Worm (Caenorhabditis elegans): ENCODE data around the gene frpr-6.

Gene frpr-6

DNA sequence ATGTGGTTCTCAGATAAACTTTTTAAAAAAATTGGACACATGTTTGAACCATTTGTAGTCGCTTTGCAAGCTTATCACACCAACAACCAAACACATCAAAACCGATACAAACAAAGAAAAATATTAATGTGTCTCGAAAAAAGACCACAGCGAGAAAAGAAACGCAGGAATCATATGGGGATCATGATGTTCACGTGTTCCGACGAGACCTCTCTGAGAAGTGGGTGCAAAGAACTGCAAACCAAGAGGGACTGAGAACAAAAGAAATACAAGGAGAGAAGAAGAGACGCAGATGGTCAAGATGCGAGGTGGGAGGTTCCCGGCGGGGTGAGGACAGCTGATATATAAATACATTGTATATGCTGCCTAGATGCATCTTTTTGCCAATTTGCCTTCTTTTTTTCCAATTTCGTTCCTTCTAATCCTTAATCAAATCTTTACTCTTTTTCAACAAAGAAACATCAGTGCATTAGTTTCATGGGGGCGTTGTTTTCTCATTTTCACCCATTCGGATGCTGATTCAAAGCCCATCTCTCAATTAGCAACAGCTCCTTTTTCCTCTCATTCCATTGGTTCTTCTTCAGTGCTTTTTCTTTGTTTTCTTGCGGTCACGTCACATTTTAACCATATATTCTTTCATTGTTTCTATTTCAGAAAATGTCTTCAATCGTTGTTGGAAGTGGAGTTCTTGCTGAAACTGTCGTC is 5.2 kb downstream of the frpr-6 start, which contains the start of gene F21C10.10:
TSS of gene F21C10.10 (plus strand) at position 655 of the 705 bp plus-strand sequence.
- TF ChIP-seq unc-62 (GFP tag; optimal IDR thresholded peaks at IDR 0.05): peak; percentile 52
- TF ChIP-seq D2030.7 (GFP tag; IDR thresholded peaks at IDR 0.05): no peak
- 0 out of 2 replicates have a peak, but pooled peaks have one; percentile 34 for TF ChIP-seq let-526 (GFP tag; IDR thresholded peaks at IDR 0.05)
- TF ChIP-seq ekl-4 (GFP tag; IDR thresholded peaks at IDR 0.05): peak; percentile 58
- no peak for TF ChIP-seq F49E8.2 (tag; optimal IDR thresholded peaks at IDR 0.05; ENCODE audit: insufficient read depth)
- no peak for TF ChIP-seq F33H1.4 (GFP tag; IDR thresholded peaks at IDR 0.05)
- TF ChIP-seq ccch-3 (GFP tag; optimal IDR thresholded peaks at IDR 0.05): no peak
- no peak for TF ChIP-seq aptf-3 (GFP tag; IDR thresholded peaks at IDR 0.05)
- TF ChIP-seq ztf-3 (GFP tag; optimal IDR thresholded peaks at IDR 0.05): no peak
- TF ChIP-seq K12H6.12 (tag; optimal IDR thresholded peaks at IDR 0.05): peak; percentile 67
- TF ChIP-seq ztf-28 (GFP tag; IDR thresholded peaks at IDR 0.05): no peak
- no peak for TF ChIP-seq zfh-2 (GFP tag; conservative IDR thresholded peaks at IDR 0.05)
- peak; percentile 94 for TF ChIP-seq F22D6.2 (tag; optimal IDR thresholded peaks at IDR 0.05)
- TF ChIP-seq madf-3 (GFP tag; IDR thresholded peaks at IDR 0.05): no peak
- no peak for TF ChIP-seq rec-8 (tag; optimal IDR thresholded peaks at IDR 0.05)
- peak; percentile 18 to 50 for TF ChIP-seq let-607 (tag; optimal IDR thresholded peaks at IDR 0.05)
- TF ChIP-seq ceh-40 (GFP tag; IDR thresholded peaks at IDR 0.05): no peak
- no peak for TF ChIP-seq ztf-25 (GFP tag; IDR thresholded peaks at IDR 0.05)
- TF ChIP-seq lag-1 (GFP tag; IDR thresholded peaks at IDR 0.05): no peak
- no peak for TF ChIP-seq nhr-179 (tag; optimal IDR thresholded peaks at IDR 0.05)
- peak; percentile 38; the same call in 1 of the 2 replicates for TF ChIP-seq ztf-6 (GFP tag; IDR thresholded peaks at IDR 0.05)
- no peak for TF ChIP-seq akir-1 (GFP tag; optimal IDR thresholded peaks at IDR 0.05)
- peak; percentile 50 for TF ChIP-seq mcd-1 (GFP tag; IDR thresholded peaks at IDR 0.05)
- peak; percentile 68 for TF ChIP-seq atf-7 (tag; optimal IDR thresholded peaks at IDR 0.05)
- no peak for TF ChIP-seq nfya-2 (GFP tag; IDR thresholded peaks at IDR 0.05)
- TF ChIP-seq aptf-2 (GFP tag; conservative IDR thresholded peaks at IDR 0.05): no peak
- no peak for TF ChIP-seq Y95B8A.8 (GFP tag; IDR thresholded peaks at IDR 0.05)
- peak; percentile 71; the same call in 1 of the 2 replicates for TF ChIP-seq lin-26 (GFP tag; IDR thresholded peaks at IDR 0.05)
- TF ChIP-seq hlh-12 (tag; optimal IDR thresholded peaks at IDR 0.05): no peak
- TF ChIP-seq Y79H2A.3 (GFP tag; conservative IDR thresholded peaks at IDR 0.05): no peak
- peak; percentile 21 for TF ChIP-seq die-1 (tag; optimal IDR thresholded peaks at IDR 0.05)
- no peak for TF ChIP-seq bed-2 (GFP tag; IDR thresholded peaks at IDR 0.05)
- TF ChIP-seq hmg-1.2 (GFP tag; IDR thresholded peaks at IDR 0.05): peak; percentile 90
- TF ChIP-seq ceh-27 (GFP tag; optimal IDR thresholded peaks at IDR 0.05): peak; percentile 80
- no peak for TF ChIP-seq F52B5.7 (tag; optimal IDR thresholded peaks at IDR 0.05)
- TF ChIP-seq chd-7 (tag; optimal IDR thresholded peaks at IDR 0.05): peak; percentile 69
- TF ChIP-seq hlh-26 (GFP tag; conservative IDR thresholded peaks at IDR 0.05): no peak
- TF ChIP-seq mes-4 (tag; optimal IDR thresholded peaks at IDR 0.05): no peak
- no peak for TF ChIP-seq attf-3 (GFP tag; conservative IDR thresholded peaks at IDR 0.05)
- no peak for TF ChIP-seq dpl-1 (GFP tag; optimal IDR thresholded peaks at IDR 0.05)
- TF ChIP-seq hsf-1 (GFP tag; IDR thresholded peaks at IDR 0.05): peak; percentile 62; the same call in 1 of the 2 replicates
- TF ChIP-seq mxl-1 (tag; optimal IDR thresholded peaks at IDR 0.05): no peak
- no peak for TF ChIP-seq rcor-1 (GFP tag; IDR thresholded peaks at IDR 0.05)
- peak; percentile 38; the same call in 1 of the 2 replicates for TF ChIP-seq Y53G8AR.9 (GFP tag; conservative IDR thresholded peaks at IDR 0.05)
- TF ChIP-seq hmg-20 (GFP tag; IDR thresholded peaks at IDR 0.05): no peak
- peak; percentile 91 for TF ChIP-seq lin-40 (tag; optimal IDR thresholded peaks at IDR 0.05)
- TF ChIP-seq ztf-22 (GFP tag; optimal IDR thresholded peaks at IDR 0.05): peak; percentile 60
- no peak for TF ChIP-seq ceh-91 (GFP tag; IDR thresholded peaks at IDR 0.05)
